Fruit fly (Drosophila melanogaster): ENCODE data around the gene z.

- TF ChIP-seq gl (tag; optimal IDR thresholded peaks at IDR 0.05) (no peak), CG10348 (GFP tag; IDR thresholded peaks at IDR 0.05) (no peak), CG15710 (tag; optimal IDR thresholded peaks at IDR 0.05) (no peak), EcR (GFP tag; optimal IDR thresholded peaks at IDR 0.05) (no peak), Pif1A (GFP tag; optimal IDR thresholded peaks at IDR 0.05) (no peak), Snoo (tag; optimal IDR thresholded peaks at IDR 0.05) (no peak), CG4496 (GFP tag; IDR thresholded peaks at IDR 0.05) (no peak), CG17806 (tag; optimal IDR thresholded peaks at IDR 0.05) (no peak), Pif1B (GFP tag; optimal IDR thresholded peaks at IDR 0.05) (no peak), CG32121 (GFP tag; IDR thresholded peaks at IDR 0.05) (no peak), CG34367 (tag; optimal IDR thresholded peaks at IDR 0.05) (no peak), CG8301 (tag; optimal IDR thresholded peaks at IDR 0.05) (no peak)
Measured at dm6 chrX:2453772-2454171, 6.2 kb downstream of the z start.
